Fruit fly (Drosophila melanogaster) whole organism, embryonic: ENCODE results near the gene Gk1.

Source experiments
- BtbVII ChIP-seq: fragments of 200-800 bp; sonication (Bioruptor generic); optimal IDR thresholded peaks from 3 replicates; lab custom pipeline; 2017; ENCODE audit warnings: missing biosample characterization, mild to moderate bottlenecking, missing genetic modification characterization
- CG10543 ChIP-seq: fragments of 200-800 bp; sonication (Bioruptor generic); optimal IDR thresholded peaks from 3 replicates; lab custom pipeline; 2017; ENCODE audit warnings: missing biosample characterization, mild to moderate bottlenecking, missing genetic modification characterization, moderate library complexity
- CG11093 ChIP-seq: fragments of 200-800 bp; sonication (Bioruptor generic); IDR thresholded peaks from 3 replicates; pipeline ENCODE4 v1.3.6; 2022; ENCODE audit warnings: missing biosample characterization, missing genetic modification characterization
- CG11696 ChIP-seq: fragments of 200-800 bp; sonication (Bioruptor generic); IDR thresholded peaks from 2 replicates; pipeline ENCODE4 v1.3.6; 2022; ENCODE audit warnings: missing biosample characterization, missing genetic modification characterization
- CG12769 ChIP-seq: fragments of 200-800 bp; sonication (Bioruptor generic); optimal IDR thresholded peaks from 2 replicates; lab custom pipeline; 2019; ENCODE audit warnings: missing biosample characterization, mild to moderate bottlenecking, missing genetic modification characterization, moderate library complexity
- CG13287 ChIP-seq: fragments of 200-800 bp; sonication (Bioruptor generic); IDR thresholded peaks from 2 replicates; pipeline ENCODE4 v1.3.6; 2022; ENCODE audit warnings: missing biosample characterization, missing genetic modification characterization; ENCODE audit not compliant: partially characterized antibody
- CG13424 ChIP-seq: fragments of 200-800 bp; sonication (Bioruptor generic); optimal IDR thresholded peaks from 2 replicates; lab custom pipeline; 2019; ENCODE audit warnings: missing biosample characterization, mild to moderate bottlenecking, missing genetic modification characterization, moderate library complexity
- CG13894 ChIP-seq: fragments of 200-800 bp; sonication (Bioruptor generic); optimal IDR thresholded peaks from 3 replicates; lab custom pipeline; 2018; ENCODE audit warnings: missing biosample characterization, mild to moderate bottlenecking, missing genetic modification characterization, moderate library complexity
- CG1602 ChIP-seq: fragments of 200-800 bp; sonication (Bioruptor generic); optimal IDR thresholded peaks from 3 replicates; lab custom pipeline; 2016; ENCODE audit warnings: missing biosample characterization, missing genetic modification characterization
- CG17186 ChIP-seq: fragments of 200-800 bp; sonication (Bioruptor generic); optimal IDR thresholded peaks from 3 replicates; lab custom pipeline; 2017; ENCODE audit warnings: missing biosample characterization, missing genetic modification reagents, missing genetic modification characterization
- CG17568 ChIP-seq: fragments of 200-800 bp; sonication (Bioruptor generic); optimal IDR thresholded peaks from 2 replicates; lab custom pipeline; 2018; ENCODE audit warnings: missing biosample characterization, mild to moderate bottlenecking, missing genetic modification characterization, moderate library complexity
- CG1832 ChIP-seq: fragments of 200-800 bp; sonication (Bioruptor generic); optimal IDR thresholded peaks from 2 replicates; lab custom pipeline; 2017; ENCODE audit warnings: missing biosample characterization, mild to moderate bottlenecking, missing genetic modification characterization, inconsistent platforms
- CG31365 ChIP-seq: fragments of 200-800 bp; sonication (Bioruptor generic); optimal IDR thresholded peaks from 2 replicates; lab custom pipeline; 2018; ENCODE audit warnings: missing biosample characterization, mild to moderate bottlenecking, missing genetic modification characterization
- CG6175 ChIP-seq: fragments of 200-800 bp; sonication (Bioruptor generic); IDR thresholded peaks from 3 replicates; pipeline ENCODE4 v1.3.6; 2022; ENCODE audit warnings: missing biosample characterization, missing genetic modification characterization
- CG7271 ChIP-seq: fragments of 200-800 bp; sonication (Bioruptor generic); optimal IDR thresholded peaks from 2 replicates; lab custom pipeline; 2018; ENCODE audit warnings: missing biosample characterization, mild to moderate bottlenecking, missing genetic modification characterization, moderate library complexity
- CG8924 ChIP-seq: fragments of 200-800 bp; optimal IDR thresholded peaks from 3 replicates; lab custom pipeline; 2019; ENCODE audit warnings: missing biosample characterization, mild to moderate bottlenecking, missing genetic modification characterization, moderate library complexity
- Camta ChIP-seq: fragments of 200-800 bp; sonication (Bioruptor generic); optimal IDR thresholded peaks from 2 replicates; lab custom pipeline; 2016; ENCODE audit warnings: missing biosample characterization, missing genetic modification characterization
- D19A ChIP-seq: fragments of 200-800 bp; optimal IDR thresholded peaks from 3 replicates; lab custom pipeline; 2019; ENCODE audit warnings: missing biosample characterization, mild to moderate bottlenecking, missing genetic modification characterization, moderate library complexity
- Dfd ChIP-seq, 2 experiments: fragments of >200 bp; optimal IDR thresholded peaks; 2 replicates each; lab custom pipeline; 2017; ENCODE audit warnings: missing biosample characterization in 2 of 2, missing genetic modification characterization in 2 of 2
- Ets65A ChIP-seq: fragments of 200-800 bp; sonication (Bioruptor generic); peaks from one replicate; lab custom pipeline; 2016; ENCODE audit warnings: missing biosample characterization, missing genetic modification characterization
- Gsc ChIP-seq: fragments of 200-800 bp; sonication (Bioruptor generic); IDR thresholded peaks from 2 replicates; pipeline ENCODE4 v1.3.6; 2022; ENCODE audit warnings: missing biosample characterization, missing genetic modification characterization
- Hr51 ChIP-seq, 2 experiments: fragments of 200-800 bp; sonication (Bioruptor generic); optimal IDR thresholded peaks; 2 replicates in 1 of 2; 3 replicates in 1 of 2; lab custom pipeline; 2016 to 2018; ENCODE audit warnings: missing biosample characterization in 2 of 2, missing genetic modification characterization in 2 of 2, mild to moderate bottlenecking in 1 of 2, moderate library complexity in 1 of 2
- Hsf ChIP-seq: fragments of 200-800 bp; sonication (Bioruptor generic); optimal IDR thresholded peaks from 3 replicates; lab custom pipeline; 2016; ENCODE audit warnings: missing biosample characterization, missing genetic modification characterization
- NFAT ChIP-seq: fragments of 200-800 bp; sonication (Bioruptor generic); IDR thresholded peaks from 2 replicates; pipeline ENCODE4 v1.3.6; 2022; ENCODE audit warnings: missing biosample characterization, missing genetic modification characterization
- bigmax ChIP-seq: fragments of 200-800 bp; sonication (Bioruptor generic); optimal IDR thresholded peaks from 2 replicates; lab custom pipeline; 2018; ENCODE audit warnings: missing biosample characterization, mild to moderate bottlenecking, missing genetic modification characterization
- ci ChIP-seq: fragments of 200-800 bp; sonication (Bioruptor generic); IDR thresholded peaks from 3 replicates; pipeline ENCODE4 v1.3.6; 2022; ENCODE audit warnings: missing biosample characterization, missing genetic modification characterization
- dmrt99B ChIP-seq: fragments of 200-800 bp; sonication (Bioruptor generic); optimal IDR thresholded peaks from 2 replicates; lab custom pipeline; 2018; ENCODE audit warnings: missing biosample characterization, mild to moderate bottlenecking, missing genetic modification characterization, moderate library complexity
- hb ChIP-seq: fragments of 200-800 bp; sonication (Bioruptor generic); IDR thresholded peaks from 3 replicates; pipeline ENCODE4 v1.3.6; 2022; ENCODE audit warnings: missing biosample characterization, missing genetic modification characterization; ENCODE audit not compliant: partially characterized antibody
- ind ChIP-seq: fragments of 200-800 bp; sonication (Bioruptor generic); optimal IDR thresholded peaks from 3 replicates; lab custom pipeline; 2016; ENCODE audit warnings: missing biosample characterization, missing genetic modification characterization
- jumu ChIP-seq: fragments of 200-800 bp; sonication (Bioruptor generic); optimal IDR thresholded peaks from 3 replicates; lab custom pipeline; 2016; ENCODE audit warnings: missing biosample characterization, missing genetic modification characterization
- klu ChIP-seq: fragments of 200-800 bp; sonication (Bioruptor generic); IDR thresholded peaks from 2 replicates; pipeline ENCODE4 v1.3.6; 2022; ENCODE audit warnings: missing biosample characterization, missing genetic modification characterization
- kni ChIP-seq: fragments of 200-800 bp; sonication (Bioruptor generic); optimal IDR thresholded peaks from 3 replicates; lab custom pipeline; 2017; ENCODE audit warnings: mild to moderate bottlenecking, missing biosample characterization, missing genetic modification reagents, missing genetic modification characterization
- lov ChIP-seq, 2 experiments: fragments of 200-800 bp in 1 of 2; fragments of >200 bp in 1 of 2; sonication (Bioruptor generic) in 1 of 2; IDR thresholded peaks in 1 of 2; optimal IDR thresholded peaks in 1 of 2; 2 replicates in 1 of 2; 3 replicates in 1 of 2; pipeline versions ENCODE4 v1.3.6 to Lab custom; 2017 to 2022; ENCODE audit warnings: missing biosample characterization in 1 of 2, missing genetic modification characterization in 1 of 2
- mld ChIP-seq: fragments of 200-800 bp; sonication (Bioruptor generic); IDR thresholded peaks from 3 replicates; pipeline ENCODE4 v1.3.6; 2022; ENCODE audit warnings: missing biosample characterization, missing genetic modification characterization; ENCODE audit not compliant: partially characterized antibody
- peb ChIP-seq: fragments of 200-800 bp; sonication (Bioruptor generic); IDR thresholded peaks from 2 replicates; pipeline ENCODE4 v1.3.6; 2022; ENCODE audit warnings: missing biosample characterization, missing genetic modification characterization
- pita ChIP-seq: fragments of 200-800 bp; sonication (Bioruptor generic); optimal IDR thresholded peaks from 2 replicates; lab custom pipeline; 2017; ENCODE audit warnings: missing biosample characterization, mild to moderate bottlenecking, missing genetic modification characterization
- ro ChIP-seq: fragments of 200-800 bp; sonication (Bioruptor generic); IDR thresholded peaks from 2 replicates; pipeline ENCODE4 v1.3.6; 2022; ENCODE audit warnings: missing biosample characterization, missing genetic modification characterization
- row ChIP-seq: fragments of 200-800 bp; sonication (Bioruptor generic); IDR thresholded peaks from 3 replicates; pipeline ENCODE4 v1.3.6; 2022; ENCODE audit warnings: missing biosample characterization, missing genetic modification characterization
- scrt ChIP-seq: fragments of 200-800 bp; sonication (Bioruptor generic); optimal IDR thresholded peaks from 2 replicates; lab custom pipeline; 2018; ENCODE audit warnings: missing biosample characterization, mild to moderate bottlenecking, missing genetic modification characterization, moderate library complexity
- sd ChIP-seq: fragments of 200-800 bp; sonication (Bioruptor generic); optimal IDR thresholded peaks from 3 replicates; lab custom pipeline; 2018; ENCODE audit warnings: missing biosample characterization, mild to moderate bottlenecking, missing genetic modification characterization, moderate library complexity
- sens ChIP-seq: fragments of 200-800 bp; sonication (Bioruptor generic); peaks from one replicate; lab custom pipeline; 2016; ENCODE audit warnings: missing biosample characterization, missing genetic modification characterization
- slou ChIP-seq: fragments of 200-800 bp; sonication (Bioruptor generic); optimal IDR thresholded peaks from 3 replicates; lab custom pipeline; 2016; ENCODE audit warnings: missing biosample characterization, missing genetic modification characterization
- tgo ChIP-seq: fragments of 200-800 bp; sonication (Bioruptor generic); IDR thresholded peaks from 3 replicates; pipeline ENCODE4 v1.3.6; 2022; ENCODE audit warnings: missing biosample characterization, missing genetic modification characterization
- unc-4 ChIP-seq: fragments of 200-800 bp; sonication (Bioruptor generic); IDR thresholded peaks from 2 replicates; pipeline ENCODE4 v1.3.6; 2022; ENCODE audit warnings: missing biosample characterization, missing genetic modification characterization; ENCODE audit not compliant: partially characterized antibody
- vvl ChIP-seq: fragments of 200-800 bp; sonication (Bioruptor generic); IDR thresholded peaks from 2 replicates; pipeline ENCODE4 v1.3.6; 2022; ENCODE audit warnings: missing biosample characterization, missing genetic modification characterization

Gene Gk1

dm6 chr3L:179490-180261 is 26.0 kb downstream of the Gk1 start, which contains the start of gene CG13875 (continued):
- TF ChIP-seq CG13287 (GFP tag; lab: Robert Waterston, UW), result peak; percentile 38
- peak; percentile 67 for TF ChIP-seq D19A (tag; lab: Kevin White, UChicago)
- peak; percentile 22; the same call in 1 of the 2 replicates for TF ChIP-seq unc-4 (GFP tag; lab: Robert Waterston, UW)
- 0 out of 3 replicates have a peak, but pooled peaks have one; percentile 21 for TF ChIP-seq row (GFP tag; lab: Robert Waterston, UW)
- TF ChIP-seq tgo (GFP tag; lab: Robert Waterston, UW), result no peak
- TF ChIP-seq CG13894 (tag; lab: Kevin White, UChicago), result peak; percentile 64
- TF ChIP-seq CG10543 (GFP tag; lab: Kevin White, UChicago), result peak; percentile 20
- TF ChIP-seq CG11696 (GFP tag; lab: Robert Waterston, UW), result no peak
- TF ChIP-seq ci (GFP tag; lab: Robert Waterston, UW), result peak; percentile 51; the same call in 1 of the 3 replicates
- TF ChIP-seq pita (GFP tag; lab: Kevin White, UChicago), result no peak
- TF ChIP-seq BtbVII (GFP tag; lab: Kevin White, UChicago), result peak; percentile 4
- TF ChIP-seq ro, result no peak

dm6 chr3L:178913-179488 is 26.6 kb downstream of the Gk1 start, which contains the start of gene Vdup1:
Vdup1 (minus strand) TSS chr3L:178963.
- peak; percentile 80 for TF ChIP-seq vvl (GFP tag; lab: Robert Waterston, UW)
- TF ChIP-seq CG1602 (GFP tag; lab: Kevin White, UChicago), result no peak
- TF ChIP-seq ind (GFP tag; lab: Kevin White, UChicago), result no peak
- no peak for TF ChIP-seq Hr51 (GFP tag; optimal IDR thresholded peaks at IDR 0.05; lab: Kevin White, UChicago)
- no peak for TF ChIP-seq peb (GFP tag; lab: Robert Waterston, UW)
- no peak for TF ChIP-seq CG17186
- peak; percentile 70 for TF ChIP-seq sens (GFP tag; lab: Kevin White, UChicago)
- peak; percentile 62 for TF ChIP-seq Ets65A (GFP tag; lab: Kevin White, UChicago)
- no peak for TF ChIP-seq CG8924 (tag; lab: Kevin White, UChicago)
- no peak for TF ChIP-seq dmrt99B (tag; lab: Kevin White, UChicago)
- no peak for TF ChIP-seq slou (GFP tag; lab: Kevin White, UChicago)

- TF ChIP-seq Dfd (GFP tag; optimal IDR thresholded peaks at IDR 0.05; lab: Kevin White, UChicago), result no peak
- TF ChIP-seq Gsc (GFP tag; lab: Robert Waterston, UW), result no peak
- TF ChIP-seq hb (GFP tag; lab: Robert Waterston, UW), result no peak
- no peak for TF ChIP-seq CG11696 (GFP tag; lab: Robert Waterston, UW)
- TF ChIP-seq CG7271 (tag; lab: Kevin White, UChicago), result no peak
- TF ChIP-seq lov (optimal IDR thresholded peaks at IDR 0.05; lab: Kevin White, UChicago), result no peak
- no peak for TF ChIP-seq lov (GFP tag; IDR thresholded peaks at IDR 0.05; lab: Robert Waterston, UW)
- TF ChIP-seq bigmax, result no peak
- TF ChIP-seq CG6175 (GFP tag; lab: Robert Waterston, UW), result no peak
- TF ChIP-seq CG17568, result no peak
- no peak for TF ChIP-seq Hsf (GFP tag; lab: Kevin White, UChicago)
- no peak for TF ChIP-seq mld (GFP tag; lab: Robert Waterston, UW)
- TF ChIP-seq CG13424 (tag; lab: Kevin White, UChicago), result no peak
- TF ChIP-seq CG1832 (GFP tag; lab: Kevin White, UChicago), result no peak
- TF ChIP-seq sd, result no peak
- no peak for TF ChIP-seq jumu (GFP tag; lab: Kevin White, UChicago)
- TF ChIP-seq NFAT (GFP tag; lab: Robert Waterston, UW), result no peak
- TF ChIP-seq scrt (GFP tag; lab: Kevin White, UChicago), result no peak
- no peak for TF ChIP-seq CG11093 (GFP tag; lab: Robert Waterston, UW)
- TF ChIP-seq kni, result peak; percentile 56
- TF ChIP-seq CG12769 (tag; lab: Kevin White, UChicago), result peak; percentile 14
- no peak for TF ChIP-seq CG31365
- TF ChIP-seq Camta (GFP tag; lab: Kevin White, UChicago), result no peak
- no peak for TF ChIP-seq klu (GFP tag; lab: Robert Waterston, UW)
Measured at dm6 chr3L:178445-178844, 27.2 kb downstream of the Gk1 start.
